Worm (Caenorhabditis elegans) whole organism, late embryonic: ENCODE data around the gene tbx-7.

ENCODE experiments used
- C08G9.2 ChIP-seq: sonication (generic microtip); optimal IDR thresholded peaks from 2 replicates; lab custom pipeline; 2016; ENCODE audit warnings: mild to moderate bottlenecking, missing genetic modification characterization, moderate library complexity, missing compliant biosample characterization
- C38D4.7 ChIP-seq: fragments of 200-800 bp; sonication (Bioruptor generic); optimal IDR thresholded peaks from 2 replicates; lab custom pipeline; 2018; ENCODE audit warnings: mild to moderate bottlenecking, missing genetic modification characterization, moderate library complexity, missing compliant biosample characterization
- F13H6.1 ChIP-seq: sonication (generic microtip); optimal IDR thresholded peaks from 2 replicates; lab custom pipeline; 2016; ENCODE audit warnings: missing genetic modification characterization, missing compliant biosample characterization
- K02D7.2 ChIP-seq: sonication (generic microtip); optimal IDR thresholded peaks from 2 replicates; lab custom pipeline; 2017; ENCODE audit warnings: mild to moderate bottlenecking, missing genetic modification characterization, missing compliant biosample characterization
- T23F11.4 ChIP-seq: fragments of 200-800 bp; sonication (Bioruptor generic); optimal IDR thresholded peaks from 2 replicates; lab custom pipeline; 2018; ENCODE audit warnings: mild to moderate bottlenecking, missing genetic modification characterization, missing compliant biosample characterization
- ahr-1 ChIP-seq: sonication (generic microtip); optimal IDR thresholded peaks from 2 replicates; lab custom pipeline; 2016; ENCODE audit warnings: missing genetic modification characterization, missing compliant biosample characterization
- ceh-14 ChIP-seq: sonication (generic microtip); optimal IDR thresholded peaks from 2 replicates; lab custom pipeline; 2016; ENCODE audit warnings: missing genotype, missing genetic modification characterization, missing compliant biosample characterization
- ceh-18 ChIP-seq: sonication (generic microtip); optimal IDR thresholded peaks from 2 replicates; lab custom pipeline; 2016; ENCODE audit warnings: missing genetic modification characterization, missing compliant biosample characterization
- ceh-22 ChIP-seq: sonication (generic microtip); optimal IDR thresholded peaks from 2 replicates; lab custom pipeline; 2017; ENCODE audit warnings: missing biosample characterization, missing genetic modification characterization
- ceh-24 ChIP-seq: sonication (generic microtip); optimal IDR thresholded peaks from 2 replicates; lab custom pipeline; 2016; ENCODE audit warnings: mild to moderate bottlenecking, missing genetic modification characterization, missing compliant biosample characterization
- ceh-30 ChIP-seq: fragments of 150-350 bp; optimal IDR thresholded peaks from 2 replicates; lab custom pipeline; 2014; ENCODE audit warnings: missing biosample characterization, missing genetic modification characterization
- ceh-31 ChIP-seq: sonication (generic microtip); optimal IDR thresholded peaks from 2 replicates; lab custom pipeline; 2016; ENCODE audit warnings: missing genetic modification characterization, missing compliant biosample characterization
- ceh-9 ChIP-seq: sonication (generic microtip); optimal IDR thresholded peaks from 2 replicates; lab custom pipeline; 2016; ENCODE audit warnings: mild to moderate bottlenecking, missing genetic modification characterization, inconsistent platforms, missing compliant biosample characterization
- dmd-4 ChIP-seq: sonication (generic microtip); optimal IDR thresholded peaks from 2 replicates; lab custom pipeline; 2016; ENCODE audit warnings: borderline replicate concordance, missing genetic modification characterization, missing compliant biosample characterization
- elt-2 ChIP-seq: sonication (generic microtip); optimal IDR thresholded peaks from 2 replicates; lab custom pipeline; 2016; ENCODE audit warnings: missing genetic modification reagents, missing genetic modification characterization, missing compliant biosample characterization
- fax-1 ChIP-seq: sonication (generic microtip); optimal IDR thresholded peaks from 2 replicates; lab custom pipeline; 2016; ENCODE audit warnings: missing genotype, missing genetic modification characterization, missing compliant biosample characterization
- fkh-10 ChIP-seq: fragments of 150-350 bp; optimal IDR thresholded peaks from 2 replicates; lab custom pipeline; 2014; ENCODE audit warnings: missing biosample characterization, missing genetic modification reagents, missing genetic modification characterization
- hlh-13 ChIP-seq: fragments of 200-800 bp; sonication (Bioruptor generic); optimal IDR thresholded peaks from 2 replicates; lab custom pipeline; 2018; ENCODE audit warnings: mild to moderate bottlenecking, missing genetic modification characterization, missing compliant biosample characterization
- hlh-30 ChIP-seq: sonication (generic microtip); optimal IDR thresholded peaks from 2 replicates; lab custom pipeline; 2017; ENCODE audit warnings: antibody characterized with exemption, missing genetic modification characterization, missing compliant biosample characterization; ENCODE audit not compliant: insufficient read depth
- hlh-6 ChIP-seq: sonication (generic microtip); optimal IDR thresholded peaks from 2 replicates; lab custom pipeline; 2016; ENCODE audit warnings: missing genotype, missing genetic modification characterization, missing compliant biosample characterization
- hlh-8 ChIP-seq: sonication (generic microtip); optimal IDR thresholded peaks from 2 replicates; lab custom pipeline; 2016; ENCODE audit warnings: missing genotype, missing genetic modification characterization, missing compliant biosample characterization
- madf-2 ChIP-seq: sonication (generic microtip); optimal IDR thresholded peaks from 2 replicates; lab custom pipeline; 2017; ENCODE audit warnings: missing genetic modification characterization, missing compliant biosample characterization
- mec-3 ChIP-seq: sonication (generic microtip); optimal IDR thresholded peaks from 2 replicates; lab custom pipeline; 2016; ENCODE audit warnings: borderline replicate concordance, missing genetic modification characterization, missing compliant biosample characterization
- nfya-1 ChIP-seq: sonication (generic microtip); optimal IDR thresholded peaks from 2 replicates; lab custom pipeline; 2017; ENCODE audit warnings: missing genetic modification characterization, mild to moderate bottlenecking, missing compliant biosample characterization, antibody characterized with exemption, moderate library complexity
- nhr-11 ChIP-seq: fragments of 150-350 bp; optimal IDR thresholded peaks from 2 replicates; lab custom pipeline; 2014; ENCODE audit warnings: missing biosample characterization, missing genetic modification characterization
- nhr-232 ChIP-seq: sonication (generic microtip); optimal IDR thresholded peaks from 2 replicates; lab custom pipeline; 2016; ENCODE audit warnings: missing genetic modification characterization, missing compliant biosample characterization
- npax-4 ChIP-seq: sonication (generic microtip); optimal IDR thresholded peaks from 2 replicates; lab custom pipeline; 2016; ENCODE audit warnings: missing genetic modification characterization, missing compliant biosample characterization
- pag-3 ChIP-seq: sonication (generic microtip); optimal IDR thresholded peaks from 2 replicates; lab custom pipeline; 2016; ENCODE audit warnings: missing compliant biosample characterization, missing genetic modification characterization, borderline replicate concordance
- pat-9 ChIP-seq: fragments of 200-800 bp; sonication (Bioruptor generic); optimal IDR thresholded peaks from 2 replicates; lab custom pipeline; 2018; ENCODE audit warnings: mild to moderate bottlenecking, missing genetic modification characterization, moderate library complexity, missing compliant biosample characterization
- pax-1 ChIP-seq: fragments of 150-350 bp; optimal IDR thresholded peaks from 2 replicates; lab custom pipeline; 2014; ENCODE audit warnings: missing biosample characterization, missing genetic modification characterization
- pha-4 ChIP-seq: fragments of 150-350 bp; optimal IDR thresholded peaks from 2 replicates; lab custom pipeline; 2018; ENCODE audit warnings: missing biosample characterization, missing genetic modification reagents, missing genetic modification characterization
- pros-1 ChIP-seq: fragments of 150-350 bp; optimal IDR thresholded peaks from 2 replicates; lab custom pipeline; 2014; ENCODE audit warnings: missing biosample characterization, missing genetic modification reagents, missing genetic modification characterization
- ref-2 ChIP-seq: sonication (generic microtip); optimal IDR thresholded peaks from 2 replicates; lab custom pipeline; 2016; ENCODE audit warnings: missing genetic modification characterization, missing compliant biosample characterization
- sox-2 ChIP-seq: fragments of 200-800 bp; sonication (Bioruptor generic); IDR thresholded peaks from 2 replicates; pipeline ENCODE4 v1.3.6; 2022; ENCODE audit warnings: missing genetic modification reagents, missing genetic modification characterization, missing compliant biosample characterization
- syd-9 ChIP-seq: sonication (generic microtip); optimal IDR thresholded peaks from 2 replicates; lab custom pipeline; 2016; ENCODE audit warnings: mild to moderate bottlenecking, missing genetic modification characterization, moderate library complexity, missing compliant biosample characterization
- tbx-2 ChIP-seq: sonication (generic microtip); optimal IDR thresholded peaks from 2 replicates; lab custom pipeline; 2016; ENCODE audit warnings: missing genetic modification characterization, missing compliant biosample characterization
- tbx-7 ChIP-seq: sonication (generic microtip); optimal IDR thresholded peaks from 2 replicates; lab custom pipeline; 2016; ENCODE audit warnings: missing genotype, missing genetic modification characterization, missing compliant biosample characterization
- unc-3 ChIP-seq, 2 experiments: fragments of 200-800 bp in 1 of 2; sonication (Bioruptor generic) in 1 of 2; sonication (generic microtip) in 1 of 2; conservative IDR thresholded peaks in 1 of 2; optimal IDR thresholded peaks in 1 of 2; 2 replicates each; pipeline versions ENCODE4 v1.3.6 to Lab custom; 2016 to 2022; ENCODE audit warnings: missing compliant biosample characterization in 2 of 2, missing genetic modification characterization in 2 of 2, missing genetic modification reagents in 1 of 2
- unc-42 ChIP-seq: sonication (generic microtip); optimal IDR thresholded peaks from 2 replicates; lab custom pipeline; 2016; ENCODE audit warnings: missing genotype, missing genetic modification characterization, missing compliant biosample characterization
- unc-55 ChIP-seq: sonication (generic microtip); optimal IDR thresholded peaks from 2 replicates; lab custom pipeline; 2017; ENCODE audit warnings: missing biosample characterization, missing genetic modification reagents, missing genetic modification characterization
- zip-5 ChIP-seq: sonication (generic microtip); optimal IDR thresholded peaks from 2 replicates; lab custom pipeline; 2016; ENCODE audit warnings: missing genetic modification characterization, missing compliant biosample characterization

Gene tbx-7

ce11 chrIII:5992043-5992442 lies 36.3 kb downstream of the tbx-7 start:
- TF ChIP-seq ahr-1 (tag; lab: Kevin White, UChicago) (no peak), nfya-1 (tag; lab: Kevin White, UChicago) (no peak), unc-42 (peak; percentile 98), sox-2 (GFP tag; lab: Robert Waterston, UW) (no peak), pax-1 (tag; lab: Kevin White, UChicago) (no peak)
- TF ChIP-seq, all 69 proteins: peak for 1

- peak; percentile 51 for TF ChIP-seq unc-42
- TF ChIP-seq unc-55 (GFP tag; lab: Kevin White, UChicago) = peak; percentile 47
- TF ChIP-seq ceh-31 (tag; lab: Kevin White, UChicago) = no peak
These were observed 37.0 kb downstream of the tbx-7 start, which contains the start of gene T04C9.2 for ce11 chrIII:5991142-5991930. Gene T04C9.2, plus strand, starts transcription at chrIII:5991880.

- TF ChIP-seq tbx-7 (tag; lab: Kevin White, UChicago) (no peak), zip-5 (tag; lab: Kevin White, UChicago) (no peak), syd-9 (no peak), fax-1 (tag; lab: Kevin White, UChicago) (no peak), unc-3 (GFP tag; conservative IDR thresholded peaks at IDR 0.05; lab: Robert Waterston, UW) (no peak), unc-3 (tag; optimal IDR thresholded peaks at IDR 0.05; lab: Kevin White, UChicago) (no peak), pag-3 (tag; lab: Kevin White, UChicago) (no peak), hlh-8 (no peak), dmd-4 (tag; lab: Kevin White, UChicago) (no peak), ceh-30 (tag; lab: Kevin White, UChicago) (no peak), hlh-6 (tag; lab: Kevin White, UChicago) (no peak), unc-55 (GFP tag; lab: Kevin White, UChicago) (no peak), ceh-14 (tag; lab: Kevin White, UChicago) (no peak), pha-4 (no peak), fkh-10 (GFP tag; lab: Kevin White, UChicago) (no peak), pros-1 (tag; lab: Kevin White, UChicago) (no peak), C08G9.2 (tag; lab: Kevin White, UChicago) (no peak), F13H6.1 (no peak), ref-2 (tag; lab: Kevin White, UChicago) (no peak), nhr-232 (tag; lab: Kevin White, UChicago) (no peak)
These were observed 38.2 kb downstream of the tbx-7 start for ce11 chrIII:5990090-5990489.

DNA sequence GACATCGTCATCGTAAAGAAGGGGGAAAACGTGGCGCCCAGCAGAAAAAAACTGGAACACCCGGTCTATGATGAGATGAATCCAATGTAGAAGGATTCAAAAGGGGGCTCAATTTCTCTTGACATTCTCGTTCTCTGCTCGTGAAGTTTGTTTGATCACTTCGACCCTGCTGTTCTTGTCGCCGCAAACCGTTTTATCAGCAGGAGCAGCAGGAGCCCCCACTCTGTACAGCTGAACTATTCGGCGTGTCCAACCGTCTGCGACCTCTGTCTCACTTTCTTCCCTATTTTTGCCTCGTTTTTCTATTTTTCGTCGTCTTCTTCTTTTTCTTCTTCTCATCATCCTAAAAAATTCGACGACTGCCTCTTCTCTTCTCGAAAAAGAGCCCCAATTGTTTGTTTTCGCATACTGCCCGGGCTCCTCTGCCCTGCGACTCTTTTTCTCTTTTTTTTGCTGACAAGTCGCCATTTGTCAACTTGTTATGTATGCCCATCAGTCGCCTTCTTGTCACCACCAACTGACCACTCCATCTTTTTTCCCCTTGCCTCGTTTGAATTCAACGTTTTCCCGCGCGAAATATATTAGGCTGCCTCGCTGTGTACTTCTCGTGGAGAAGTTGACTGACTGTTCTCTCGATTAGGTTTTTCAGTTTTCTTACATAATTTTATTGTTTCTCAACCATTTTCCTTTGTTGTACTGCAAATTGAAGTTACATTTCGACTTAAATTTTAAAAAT lies 39.2 kb downstream of the tbx-7 start:
- TF ChIP-seq syd-9 (no peak), C08G9.2 (tag; lab: Kevin White, UChicago) (no peak), ceh-14 (tag; lab: Kevin White, UChicago) (no peak), unc-55 (GFP tag; lab: Kevin White, UChicago) (peak; percentile 63), tbx-2 (tag; lab: Kevin White, UChicago) (no peak), hlh-6 (tag; lab: Kevin White, UChicago) (no peak), mec-3 (tag; lab: Kevin White, UChicago) (peak; percentile 42), ceh-30 (tag; lab: Kevin White, UChicago) (no peak), unc-42 (peak; percentile 8), dmd-4 (tag; lab: Kevin White, UChicago) (no peak), K02D7.2 (tag; lab: Kevin White, UChicago) (no peak), hlh-30 (tag; lab: Kevin White, UChicago) (no peak), npax-4 (no peak), nhr-11 (no peak), nhr-232 (tag; lab: Kevin White, UChicago) (no peak), madf-2 (tag; lab: Kevin White, UChicago) (no peak), elt-2 (tag; lab: Kevin White, UChicago) (no peak), ceh-24 (tag; lab: Kevin White, UChicago) (no peak), hlh-13 (GFP tag; lab: Kevin White, UChicago) (no peak), ceh-9 (tag; lab: Kevin White, UChicago) (no peak), ceh-31 (tag; lab: Kevin White, UChicago) (no peak), pat-9 (no peak), nfya-1 (tag; lab: Kevin White, UChicago) (no peak), ceh-18 (tag; lab: Kevin White, UChicago) (peak; percentile 5), T23F11.4 (no peak), C38D4.7 (GFP tag; lab: Kevin White, UChicago) (no peak), F13H6.1 (no peak), pros-1 (tag; lab: Kevin White, UChicago) (no peak), ceh-22 (no peak)
